Fruit fly (Drosophila melanogaster): ENCODE results near the gene Ir75a.

- TF ChIP-seq tap (tag; optimal IDR thresholded peaks at IDR 0.05) (peak; percentile 65), Awh (GFP tag; IDR thresholded peaks at IDR 0.05) (peak; percentile 22; the same call in 1 of the 2 replicates), prd (optimal IDR thresholded peaks at IDR 0.05) (no peak), prd (GFP tag; IDR thresholded peaks at IDR 0.05) (peak; percentile 62), CG15011 (GFP tag; optimal IDR thresholded peaks at IDR 0.05) (peak; percentile 42), Gug (GFP tag; IDR thresholded peaks at IDR 0.05) (peak; percentile 82), Rx (GFP tag; IDR thresholded peaks at IDR 0.05) (peak; percentile 65), D19A (tag; optimal IDR thresholded peaks at IDR 0.05) (peak; percentile 75), gsb (GFP tag; IDR thresholded peaks at IDR 0.05) (peak; percentile 7), Opbp (GFP tag; IDR thresholded peaks at IDR 0.05; ENCODE audit: partially characterized antibody) (no peak)
These were observed 39.1 kb upstream of the Ir75a start, which contains the start of gene CG5535 for dm6 chr3L:17856655-17857479.

Measured in whole organism, embryonic.